Fruit fly (Drosophila melanogaster) whole organism, wandering third instar larva: Measurements from ENCODE around the gene CG7800.
A peak's percentile ranks its signal among the peaks of the same experiment; 100 is the strongest.

Source experiments
- Abd-B ChIP-seq: fragments of >200 bp; optimal IDR thresholded peaks from 2 replicates; lab custom pipeline; 2017; ENCODE audit warnings: missing biosample characterization, missing genetic modification characterization
- CG32264 ChIP-seq: fragments of 200-800 bp; sonication (Bioruptor generic); optimal IDR thresholded peaks from 2 replicates; lab custom pipeline; 2016; ENCODE audit warnings: missing biosample characterization, missing genetic modification characterization
- CG9705 ChIP-seq: fragments of 200-800 bp; sonication (Bioruptor generic); optimal IDR thresholded peaks from 2 replicates; lab custom pipeline; 2018; ENCODE audit warnings: missing biosample characterization, mild to moderate bottlenecking, missing genetic modification characterization
- CrebA ChIP-seq: fragments of 200-800 bp; sonication (Bioruptor generic); optimal IDR thresholded peaks from 2 replicates; lab custom pipeline; 2016; ENCODE audit warnings: missing biosample characterization, mild to moderate bottlenecking, missing genetic modification characterization, borderline replicate concordance
- Dfd ChIP-seq: fragments of >200 bp; optimal IDR thresholded peaks from 2 replicates; lab custom pipeline; 2017; ENCODE audit warnings: missing biosample characterization, missing genetic modification characterization
- Dif ChIP-seq: fragments of 200-275, 200-300 bp; sonication (Bioruptor generic); optimal IDR thresholded peaks from 2 replicates; lab custom pipeline; 2018; ENCODE audit warnings: missing biosample characterization, missing genetic modification characterization; ENCODE audit not compliant: partially characterized antibody
- GATAd ChIP-seq: sonication (Bioruptor generic); optimal IDR thresholded peaks from 2 replicates; lab custom pipeline; 2016; ENCODE audit warnings: missing biosample characterization, missing genetic modification characterization
- HLH106 ChIP-seq: fragments of 200-800 bp; optimal IDR thresholded peaks from 3 replicates; lab custom pipeline; 2019; ENCODE audit warnings: missing biosample characterization, mild to moderate bottlenecking, missing genetic modification characterization, moderate library complexity
- Hnf4 ChIP-seq: fragments of 200-800 bp; sonication (Bioruptor generic); optimal IDR thresholded peaks from 2 replicates; lab custom pipeline; 2016; ENCODE audit warnings: missing biosample characterization, mild to moderate bottlenecking, missing genetic modification characterization
- Hr78 ChIP-seq: fragments of >200 bp; optimal IDR thresholded peaks from 2 replicates; lab custom pipeline; 2017; ENCODE audit warnings: missing biosample characterization, missing genetic modification characterization
- Hr83 ChIP-seq: fragments of 200-300 bp; sonication (Bioruptor generic); optimal IDR thresholded peaks from 2 replicates; lab custom pipeline; 2016; ENCODE audit warnings: missing biosample characterization, mild to moderate bottlenecking, missing genetic modification characterization, moderate library complexity; ENCODE audit not compliant: poor library complexity, severe bottlenecking
- Jra ChIP-seq: sonication (Bioruptor generic); optimal IDR thresholded peaks from 2 replicates; lab custom pipeline; 2016; ENCODE audit warnings: missing biosample characterization, missing genetic modification characterization
- Mio ChIP-seq: sonication (Bioruptor generic); optimal IDR thresholded peaks from 2 replicates; lab custom pipeline; 2016; ENCODE audit warnings: missing biosample characterization, missing genetic modification characterization
- Myc ChIP-seq: fragments of >200 bp; optimal IDR thresholded peaks from 2 replicates; lab custom pipeline; 2017
- N ChIP-seq: fragments of >200 bp; optimal IDR thresholded peaks from 2 replicates; lab custom pipeline; 2018; ENCODE audit warnings: missing biosample characterization, missing external identifiers, missing genetic modification characterization
- OdsH ChIP-seq: fragments of 200-800 bp; sonication (Bioruptor generic); optimal IDR thresholded peaks from 2 replicates; lab custom pipeline; 2016; ENCODE audit warnings: missing biosample characterization, mild to moderate bottlenecking, missing genetic modification characterization
- Rel ChIP-seq, 2 experiments: fragments of 200-800 bp; sonication (Bioruptor generic) in 1 of 2; optimal IDR thresholded peaks; 2 replicates in 1 of 2; 3 replicates in 1 of 2; lab custom pipeline; 2016 to 2019; ENCODE audit warnings: mild to moderate bottlenecking in 2 of 2, missing biosample characterization in 2 of 2, missing genetic modification characterization in 2 of 2, moderate library complexity in 1 of 2
- Sp1 ChIP-seq: fragments of 200-800 bp; sonication (Bioruptor generic); optimal IDR thresholded peaks from 3 replicates; lab custom pipeline; 2019; ENCODE audit warnings: missing biosample characterization, mild to moderate bottlenecking, missing genetic modification characterization, moderate library complexity
- Vsx2 ChIP-seq: fragments of 200-300, 225-300 bp; sonication (Bioruptor generic); optimal IDR thresholded peaks from 2 replicates; lab custom pipeline; 2018; ENCODE audit warnings: missing biosample characterization, missing genetic modification characterization; ENCODE audit not compliant: partially characterized antibody
- br ChIP-seq: fragments of 200-800 bp; sonication (Bioruptor generic); optimal IDR thresholded peaks from 2 replicates; lab custom pipeline; 2016; ENCODE audit warnings: missing biosample characterization, missing genetic modification characterization
- brk ChIP-seq: fragments of 200-800 bp; sonication (Bioruptor generic); optimal IDR thresholded peaks from 2 replicates; lab custom pipeline; 2016; ENCODE audit warnings: missing biosample characterization, mild to moderate bottlenecking, missing genetic modification characterization
- dl ChIP-seq, 2 experiments: fragments of 175-275, 200-275 bp in 1 of 2; fragments of 200-275 bp in 1 of 2; sonication (Bioruptor generic); optimal IDR thresholded peaks; lab custom pipeline; 2018; ENCODE audit warnings: mild to moderate bottlenecking in 2 of 2, missing biosample characterization in 2 of 2, missing genetic modification characterization in 2 of 2, moderate library complexity in 2 of 2; ENCODE audit not compliant: partially characterized antibody in 2 of 2, insufficient read depth in 1 of 2
- dmrt93B ChIP-seq: fragments of 200-800 bp; sonication (Bioruptor generic); optimal IDR thresholded peaks from 2 replicates; lab custom pipeline; 2018; ENCODE audit warnings: missing biosample characterization, mild to moderate bottlenecking, missing genetic modification characterization
- dsf ChIP-seq: sonication (Bioruptor generic); optimal IDR thresholded peaks from 2 replicates; lab custom pipeline; 2016; ENCODE audit warnings: missing biosample characterization, missing genetic modification characterization, borderline replicate concordance
- ey ChIP-seq: fragments of 200-800 bp; sonication (Bioruptor generic); optimal IDR thresholded peaks from 2 replicates; lab custom pipeline; 2016; ENCODE audit warnings: missing biosample characterization, missing genetic modification characterization
- foxo ChIP-seq, 2 experiments: fragments of 200-800 bp; sonication (Bioruptor generic); optimal IDR thresholded peaks; 2 replicates in 1 of 2; 3 replicates in 1 of 2; lab custom pipeline; 2016 to 2017; ENCODE audit warnings: missing biosample characterization in 2 of 2, missing genetic modification characterization in 2 of 2
- fru ChIP-seq: fragments of 200-800 bp; sonication (Bioruptor generic); optimal IDR thresholded peaks from 3 replicates; lab custom pipeline; 2016; ENCODE audit warnings: missing biosample characterization, mild to moderate bottlenecking, missing genetic modification characterization
- h ChIP-seq: fragments of 200-800 bp; sonication (Bioruptor generic); optimal IDR thresholded peaks from 3 replicates; lab custom pipeline; 2016; ENCODE audit warnings: missing biosample characterization, mild to moderate bottlenecking, missing genetic modification characterization
- jim ChIP-seq: fragments of 175-275, 200-325 bp; sonication (Bioruptor generic); optimal IDR thresholded peaks from 2 replicates; lab custom pipeline; 2016; ENCODE audit warnings: missing biosample characterization, mild to moderate bottlenecking, missing genetic modification characterization
- lola ChIP-seq: fragments of >200 bp; optimal IDR thresholded peaks from 2 replicates; lab custom pipeline; 2017; ENCODE audit warnings: missing biosample characterization, missing genetic modification characterization
- pan ChIP-seq: fragments of >200 bp; optimal IDR thresholded peaks from 2 replicates; lab custom pipeline; 2017
- psq ChIP-seq: fragments of 200-800 bp; sonication (Bioruptor generic); optimal IDR thresholded peaks from 3 replicates; lab custom pipeline; 2017; ENCODE audit warnings: missing biosample characterization, mild to moderate bottlenecking, missing genetic modification characterization, moderate library complexity
- rgr ChIP-seq: fragments of 200-800 bp; sonication (Bioruptor generic); optimal IDR thresholded peaks from 3 replicates; lab custom pipeline; 2016; ENCODE audit warnings: missing biosample characterization, mild to moderate bottlenecking, missing genetic modification characterization
- sage ChIP-seq: fragments of 200-800 bp; sonication (Bioruptor generic); optimal IDR thresholded peaks from 2 replicates; lab custom pipeline; 2016; ENCODE audit warnings: missing biosample characterization, mild to moderate bottlenecking, missing genetic modification characterization
- sv ChIP-seq: fragments of 200-800 bp; sonication (Bioruptor generic); optimal IDR thresholded peaks from 3 replicates; lab custom pipeline; 2016; ENCODE audit warnings: missing biosample characterization, missing genetic modification characterization
- tai ChIP-seq: sonication (Bioruptor generic); optimal IDR thresholded peaks from 2 replicates; lab custom pipeline; 2016; ENCODE audit warnings: missing biosample characterization, missing genetic modification characterization
- usp ChIP-seq: fragments of >200 bp; optimal IDR thresholded peaks from 2 replicates; lab custom pipeline; 2017; ENCODE audit warnings: missing biosample characterization, missing genetic modification characterization
- woc ChIP-seq: sonication (Bioruptor generic); optimal IDR thresholded peaks from 2 replicates; lab custom pipeline; 2016; ENCODE audit warnings: missing biosample characterization, mild to moderate bottlenecking, missing genetic modification characterization

The CG7800 gene

DNA sequence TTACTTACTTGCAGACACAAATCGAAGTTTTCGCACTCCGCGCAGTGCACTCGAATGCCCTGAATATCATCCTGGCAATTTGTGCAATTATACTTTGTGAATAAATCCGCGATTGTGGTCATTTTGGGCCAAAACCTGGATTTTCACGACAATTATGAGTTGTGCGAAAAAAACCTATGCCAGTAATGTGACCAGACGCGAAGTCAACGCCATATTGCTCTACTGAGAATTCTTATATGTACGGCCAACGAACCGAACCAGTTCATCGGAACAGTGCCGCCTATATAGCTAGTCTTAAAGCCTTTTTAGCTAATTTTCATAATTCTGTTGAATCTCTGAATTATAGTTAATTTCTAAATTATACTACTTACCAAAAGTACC is 22.5 kb downstream of the CG7800 start, which contains the start of gene Ada2b:
Gene Ada2b, minus strand, starts transcription at position 214 of the 381 bp plus-strand sequence.
- TF ChIP-seq woc (GFP tag; lab: Kevin White, UChicago) (peak; percentile 51), Mio (GFP tag; lab: Kevin White, UChicago) (no peak), CG9705 (no peak), jim (GFP tag; lab: Kevin White, UChicago) (no peak), fru (GFP tag; lab: Kevin White, UChicago) (peak; percentile 70), Myc (lab: Kevin White, UChicago) (peak; percentile 83)
- TF ChIP-seq, all 38 proteins: peak for 3

dm6 chr3R:8243720-8244119 is 26.0 kb downstream of the CG7800 start, which contains the start of the genes CG9636, CG18749 and CG33722:
Gene CG9636 (minus strand): TSS chr3R:8243792.
Gene CG18749 (plus strand): TSS chr3R:8244055.
Gene CG33722 (plus strand): TSS chr3R:8244055.
- TF ChIP-seq dmrt93B (GFP tag; lab: Kevin White, UChicago) (no peak), HLH106 (tag; lab: Kevin White, UChicago) (peak; percentile 72), Hr83 (GFP tag; lab: Kevin White, UChicago) (no peak), Hnf4 (GFP tag; lab: Kevin White, UChicago) (peak; percentile 89), sage (GFP tag; lab: Kevin White, UChicago) (peak; percentile 83), psq (GFP tag; lab: Kevin White, UChicago) (peak; percentile 81), Dif (no peak), Vsx2 (GFP tag; lab: Kevin White, UChicago) (no peak), Dfd (GFP tag; lab: Kevin White, UChicago) (no peak), Jra (GFP tag; lab: Kevin White, UChicago) (peak; percentile 81), dsf (peak; percentile 71), brk (peak; percentile 93), GATAd (GFP tag; lab: Kevin White, UChicago) (no peak), lola (no peak), foxo (GFP tag; optimal IDR thresholded peaks at IDR 0.05; lab: Kevin White, UChicago) (peak; percentile 23 to 80), CG32264 (GFP tag; lab: Kevin White, UChicago) (peak; percentile 40), usp (GFP tag; lab: Kevin White, UChicago) (no peak), CrebA (no peak), fru (GFP tag; lab: Kevin White, UChicago) (peak; percentile 70), woc (GFP tag; lab: Kevin White, UChicago) (peak; percentile 70), br (GFP tag; lab: Kevin White, UChicago) (peak; percentile 73), Myc (lab: Kevin White, UChicago) (peak; percentile 36), jim (GFP tag; lab: Kevin White, UChicago) (no peak), Mio (GFP tag; lab: Kevin White, UChicago) (no peak), OdsH (peak; percentile 81), sv (GFP tag; lab: Kevin White, UChicago) (peak; percentile 62), CG9705 (peak; percentile 50), h (peak; percentile 89), ey (GFP tag; lab: Kevin White, UChicago) (peak; percentile 67), pan (lab: Kevin White, UChicago) (no peak), tai (no peak), Hr78 (GFP tag; lab: Kevin White, UChicago) (no peak), Rel (GFP tag; optimal IDR thresholded peaks at IDR 0.05; lab: Kevin White, UChicago) (peak; percentile 62), Rel (tag; optimal IDR thresholded peaks at IDR 0.05; lab: Kevin White, UChicago) (peak; percentile 87), dl (GFP tag; optimal IDR thresholded peaks at IDR 0.05; lab: Kevin White, UChicago; ENCODE audit: insufficient read depth in 1 of 2, partially characterized antibody in 2 of 2) (no peak), Sp1 (GFP tag; lab: Kevin White, UChicago) (peak; percentile 67), N (GFP tag; lab: Kevin White, UChicago) (no peak), Abd-B (no peak), rgr (GFP tag; lab: Kevin White, UChicago) (peak; percentile 83)

dm6 chr3R:8248138-8248537 is 30.4 kb downstream of the CG7800 start, which contains the start of gene CG15864:
Gene CG15864 (plus strand): TSS chr3R:8248438.
- TF ChIP-seq woc (GFP tag; lab: Kevin White, UChicago) (no peak), jim (GFP tag; lab: Kevin White, UChicago) (no peak), pan (lab: Kevin White, UChicago) (no peak), dmrt93B (GFP tag; lab: Kevin White, UChicago) (no peak), Dif (no peak), brk (no peak), Rel (GFP tag; optimal IDR thresholded peaks at IDR 0.05; lab: Kevin White, UChicago) (no peak), Rel (tag; optimal IDR thresholded peaks at IDR 0.05; lab: Kevin White, UChicago) (no peak), rgr (GFP tag; lab: Kevin White, UChicago) (no peak)
